Worm (Caenorhabditis elegans): ENCODE measurements around the gene F52H3.6.

- TF ChIP-seq elt-1 (tag; optimal IDR thresholded peaks at IDR 0.05; ENCODE audit: borderline replicate concordance, insufficient read depth) (no peak), ztf-11 (tag; optimal IDR thresholded peaks at IDR 0.05) (no peak), lsy-2 (tag; optimal IDR thresholded peaks at IDR 0.05) (no peak), nhr-12 (tag; optimal IDR thresholded peaks at IDR 0.05) (no peak), ces-1 (GFP tag; optimal IDR thresholded peaks at IDR 0.05) (no peak), nhr-237 (tag; optimal IDR thresholded peaks at IDR 0.05) (no peak), mab-5 (tag; optimal IDR thresholded peaks at IDR 0.05) (no peak), snpc-4 (tag; optimal IDR thresholded peaks at IDR 0.05) (no peak), M03D4.4 (tag; optimal IDR thresholded peaks at IDR 0.05) (no peak), nhr-2 (tag; optimal IDR thresholded peaks at IDR 0.05) (no peak), elt-3 (tag; optimal IDR thresholded peaks at IDR 0.05) (no peak), pha-4 (tag; optimal IDR thresholded peaks at IDR 0.05) (no peak)
Observed at ce11 chrII:9988620-9989019, 39.6 kb downstream of the F52H3.6 start.

Measured in whole organism, mixed stage, embryonic.